Fruit fly (Drosophila melanogaster): ENCODE measurements around the gene Pkc98E.

The Pkc98E gene

DNA sequence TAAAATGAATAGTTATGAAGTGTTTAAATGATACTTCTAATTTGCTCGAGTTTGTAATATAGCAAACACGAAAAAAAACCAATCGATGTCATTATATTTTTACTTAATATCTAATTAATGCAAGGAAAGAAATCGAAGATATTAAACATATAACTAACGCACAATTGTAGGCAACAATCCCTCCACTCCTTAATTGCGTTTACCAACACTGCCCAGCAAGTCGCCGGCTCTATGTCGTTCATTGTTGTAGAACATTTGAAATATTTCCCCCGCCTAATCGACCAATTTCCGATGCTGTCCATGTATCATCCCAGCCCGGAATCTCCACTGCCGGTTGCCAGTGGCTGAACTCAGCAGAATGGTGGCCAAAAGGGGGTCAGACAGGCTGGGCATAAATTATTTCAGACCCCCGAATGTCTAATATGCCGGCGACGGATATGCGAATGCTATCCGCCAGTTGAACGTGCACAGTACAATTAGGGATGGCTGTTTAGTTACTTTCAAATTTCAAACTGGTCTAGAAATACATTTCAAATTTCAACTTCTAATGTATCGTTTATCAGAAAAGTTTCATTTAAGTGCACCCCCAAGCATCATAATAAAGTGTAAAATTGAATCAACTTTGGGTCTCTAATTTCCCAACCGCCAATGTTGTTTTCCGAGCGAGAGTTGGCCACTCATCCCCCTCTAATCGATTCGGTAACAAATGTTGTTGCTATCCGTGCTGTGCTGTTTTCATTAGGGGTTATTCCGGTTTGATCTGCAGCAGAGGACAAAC lies 29.7 kb downstream of the Pkc98E start (continued):
- no peak for TF ChIP-seq CG11085 (GFP tag; IDR thresholded peaks at IDR 0.05)
- no peak for TF ChIP-seq MBD-R2 (GFP tag; IDR thresholded peaks at IDR 0.05)
- TF ChIP-seq Sox100B (GFP tag; optimal IDR thresholded peaks at IDR 0.05): no peak
- TF ChIP-seq Mes4 (GFP tag; optimal IDR thresholded peaks at IDR 0.05): no peak
- no peak for TF ChIP-seq Dll (GFP tag; IDR thresholded peaks at IDR 0.05; ENCODE audit: partially characterized antibody)
- TF ChIP-seq ara (GFP tag; IDR thresholded peaks at IDR 0.05): peak; percentile 51; the same call in 1 of the 2 replicates
- TF ChIP-seq bab2 (GFP tag; optimal IDR thresholded peaks at IDR 0.05): peak; percentile 45
- TF ChIP-seq Asciz (GFP tag; optimal IDR thresholded peaks at IDR 0.05): no peak
- TF ChIP-seq org-1 (GFP tag; optimal IDR thresholded peaks at IDR 0.05): peak; percentile 37
- TF ChIP-seq B-H1 (GFP tag; IDR thresholded peaks at IDR 0.05): peak; percentile 17; the same call in 1 of the 3 replicates
- peak in 1 of 2 experiments; percentile 17 for TF ChIP-seq bsh (GFP tag; optimal IDR thresholded peaks at IDR 0.05)
- TF ChIP-seq ham (GFP tag; IDR thresholded peaks at IDR 0.05): no peak
- TF ChIP-seq CrebB (tag; optimal IDR thresholded peaks at IDR 0.05): peak; percentile 45
- peak; percentile 71 for TF ChIP-seq CG2678 (tag; optimal IDR thresholded peaks at IDR 0.05)
- no peak for TF ChIP-seq CG4282 (GFP tag; optimal IDR thresholded peaks at IDR 0.05)
- no peak for TF ChIP-seq CG1792 (GFP tag; optimal IDR thresholded peaks at IDR 0.05)
- peak; percentile 29 for TF ChIP-seq Myb (GFP tag; optimal IDR thresholded peaks at IDR 0.05)
- peak; percentile 42 for TF ChIP-seq CG14441 (GFP tag; IDR thresholded peaks at IDR 0.05)
- no peak for TF ChIP-seq CG9437 (GFP tag; optimal IDR thresholded peaks at IDR 0.05)
- no peak for TF ChIP-seq CG7271 (tag; optimal IDR thresholded peaks at IDR 0.05)
- TF ChIP-seq so (GFP tag; IDR thresholded peaks at IDR 0.05): peak; percentile 50; the same call in 1 of the 3 replicates
- TF ChIP-seq grau (tag; optimal IDR thresholded peaks at IDR 0.05): peak; percentile 49
- TF ChIP-seq Vsx1 (GFP tag; optimal IDR thresholded peaks at IDR 0.05): no peak
- TF ChIP-seq ro (GFP tag; IDR thresholded peaks at IDR 0.05): no peak
- TF ChIP-seq Sry-δ (GFP tag; optimal IDR thresholded peaks at IDR 0.05): peak; percentile 1
- TF ChIP-seq ac (GFP tag; optimal IDR thresholded peaks at IDR 0.05): no peak
- TF ChIP-seq jumu (GFP tag; optimal IDR thresholded peaks at IDR 0.05): no peak
- peak; percentile 21; the same call in 1 of the 2 replicates for TF ChIP-seq CG10366 (GFP tag; IDR thresholded peaks at IDR 0.05)
- TF ChIP-seq corto (GFP tag; optimal IDR thresholded peaks at IDR 0.05): peak; percentile 29
- no peak for TF ChIP-seq ssp (GFP tag; IDR thresholded peaks at IDR 0.05)
- peak; percentile 66 for TF ChIP-seq slbo (GFP tag; IDR thresholded peaks at IDR 0.05)
- no peak for TF ChIP-seq fu2 (GFP tag; optimal IDR thresholded peaks at IDR 0.05)
- TF ChIP-seq Fer1 (GFP tag; optimal IDR thresholded peaks at IDR 0.05): peak; percentile 52
- no peak for TF ChIP-seq CG17328 (GFP tag; IDR thresholded peaks at IDR 0.05)
- TF ChIP-seq pzg (GFP tag; optimal IDR thresholded peaks at IDR 0.05): no peak
- no peak for TF ChIP-seq CG4617 (GFP tag; optimal IDR thresholded peaks at IDR 0.05; ENCODE audit: borderline replicate concordance)
- TF ChIP-seq gem (tag; optimal IDR thresholded peaks at IDR 0.05): peak; percentile 62
- TF ChIP-seq CG1603 (tag; optimal IDR thresholded peaks at IDR 0.05): peak; percentile 61
- peak; percentile 32 for TF ChIP-seq CG13894 (tag; optimal IDR thresholded peaks at IDR 0.05)
- 0 out of 2 replicates have a peak, but pooled peaks have one; percentile 17 for TF ChIP-seq E2f1 (GFP tag; IDR thresholded peaks at IDR 0.05)
- no peak for TF ChIP-seq psq (GFP tag; optimal IDR thresholded peaks at IDR 0.05)
- TF ChIP-seq emc (GFP tag; optimal IDR thresholded peaks at IDR 0.05): no peak
- TF ChIP-seq Ada2b (GFP tag; IDR thresholded peaks at IDR 0.05): peak; percentile 50
- no peak for TF ChIP-seq CG7987 (GFP tag; optimal IDR thresholded peaks at IDR 0.05)
- peak; percentile 38 for TF ChIP-seq CG6813 (GFP tag; optimal IDR thresholded peaks at IDR 0.05)
- TF ChIP-seq CG11696 (GFP tag; IDR thresholded peaks at IDR 0.05): peak; percentile 92
- TF ChIP-seq CG3995 (GFP tag; optimal IDR thresholded peaks at IDR 0.05): no peak
- TF ChIP-seq grn (GFP tag; optimal IDR thresholded peaks at IDR 0.05): no peak
- TF ChIP-seq CG14667 (GFP tag; IDR thresholded peaks at IDR 0.05): peak; percentile 8; the same call in 1 of the 2 replicates
- peak; percentile 23 for TF ChIP-seq CG34376 (GFP tag; optimal IDR thresholded peaks at IDR 0.05)
